Worm (Caenorhabditis elegans) whole organism, L2 larva: ENCODE measurements around the gene vha-4.

Experiments used
- blmp-1 ChIP-seq: sonication (generic microtip); optimal IDR thresholded peaks from 2 replicates; lab custom pipeline; 2017; ENCODE audit warnings: missing genetic modification characterization, mild to moderate bottlenecking, missing compliant biosample characterization, antibody characterized with exemption, moderate library complexity; ENCODE audit not compliant: insufficient read depth
- dmd-4 ChIP-seq: sonication (generic microtip); optimal IDR thresholded peaks from 2 replicates; lab custom pipeline; 2017; ENCODE audit warnings: missing biosample characterization, missing genetic modification characterization
- lin-13 ChIP-seq: fragments of 150-350 bp; optimal IDR thresholded peaks from 2 replicates; lab custom pipeline; 2014; ENCODE audit warnings: missing biosample characterization, missing genetic modification reagents, missing genetic modification characterization
- lin-39 ChIP-seq: fragments of 150-350 bp; optimal IDR thresholded peaks from 2 replicates; lab custom pipeline; 2014; ENCODE audit warnings: missing biosample characterization, missing genetic modification reagents, missing genetic modification characterization
- mab-5 ChIP-seq: fragments of 150-350 bp; optimal IDR thresholded peaks from 2 replicates; lab custom pipeline; 2014; ENCODE audit warnings: missing biosample characterization, missing genetic modification characterization
- mdl-1 ChIP-seq, 2 experiments: fragments of 150-350 bp in 1 of 2; sonication (generic microtip) in 1 of 2; optimal IDR thresholded peaks; 2 replicates each; lab custom pipeline; 2017; ENCODE audit warnings: missing biosample characterization in 2 of 2, missing genetic modification characterization in 2 of 2
- nhr-237 ChIP-seq: fragments of 150-350 bp; optimal IDR thresholded peaks from 2 replicates; lab custom pipeline; 2014; ENCODE audit warnings: missing biosample characterization, missing genetic modification characterization
- nhr-77 ChIP-seq: fragments of 150-350 bp; optimal IDR thresholded peaks from 2 replicates; lab custom pipeline; 2014; ENCODE audit warnings: missing biosample characterization, missing genetic modification characterization
- sma-3 ChIP-seq: sonication (generic microtip); optimal IDR thresholded peaks from 2 replicates; lab custom pipeline; 2016; ENCODE audit warnings: missing genetic modification reagents, missing genetic modification characterization, missing compliant biosample characterization

DNA sequence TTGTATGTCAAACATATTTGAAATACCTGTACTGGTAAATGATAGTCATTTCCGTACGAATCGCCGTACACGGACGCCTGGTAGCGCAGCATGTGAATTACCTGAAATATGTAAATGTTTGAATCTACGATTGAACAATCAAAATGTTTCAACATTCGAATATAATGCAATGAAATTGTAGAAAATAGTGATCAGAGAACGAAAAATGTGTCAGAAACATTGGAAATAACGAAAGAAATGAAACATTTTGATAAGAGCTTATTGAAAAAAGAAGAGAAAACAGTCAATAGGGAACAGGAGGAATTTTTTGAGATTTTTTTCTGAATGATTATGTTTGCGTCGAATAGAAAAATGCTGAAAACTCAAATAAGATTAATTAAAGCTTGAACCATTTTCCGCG lies 9.1 kb downstream of the vha-4 start, which contains the start of gene ztf-17:
- no peak for TF ChIP-seq mab-5 (tag; lab: Kevin White, UChicago)
- TF ChIP-seq mdl-1 (tag; optimal IDR thresholded peaks at IDR 0.05; lab: Kevin White, UChicago) = no peak
- TF ChIP-seq lin-13 = no peak
- TF ChIP-seq dmd-4 = no peak
- no peak for TF ChIP-seq lin-39 (tag; lab: Kevin White, UChicago)
- TF ChIP-seq blmp-1 (tag; lab: Kevin White, UChicago) = no peak
- TF ChIP-seq nhr-77 (tag; lab: Kevin White, UChicago) = no peak
- no peak for TF ChIP-seq sma-3
- no peak for TF ChIP-seq nhr-237 (tag; lab: Kevin White, UChicago)
